Worm (Caenorhabditis elegans): ENCODE data around the gene AC3.5.

DNA sequence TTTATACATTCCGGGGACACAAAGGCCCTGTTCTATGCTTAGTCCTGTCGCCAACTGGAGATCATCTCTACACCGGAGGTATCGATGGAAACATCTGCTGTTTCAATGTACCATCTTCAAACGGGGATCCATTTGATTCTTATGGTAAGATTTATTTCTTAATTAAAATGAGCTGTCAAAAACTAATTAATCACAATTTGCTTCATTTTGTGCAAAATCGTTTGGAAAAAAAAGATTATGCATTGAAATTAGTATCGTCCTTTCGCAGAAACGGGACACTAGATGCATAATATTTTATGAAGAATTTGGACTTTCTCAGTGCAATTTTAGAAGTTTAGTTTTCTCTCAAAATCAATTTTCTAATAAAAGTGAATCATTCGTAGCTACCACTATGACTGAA lies 24.5 kb upstream of the AC3.5 start:
- TF ChIP-seq mef-2 (tag; optimal IDR thresholded peaks at IDR 0.05) (no peak), nhr-28 (tag; optimal IDR thresholded peaks at IDR 0.05) (no peak), efl-1 (optimal IDR thresholded peaks at IDR 0.05) (no peak), efl-1 (GFP tag; optimal IDR thresholded peaks at IDR 0.05 in 1 of 2) (no peak), elt-2 (tag; optimal IDR thresholded peaks at IDR 0.05) (no peak), fkh-10 (GFP tag; optimal IDR thresholded peaks at IDR 0.05) (no peak), nhr-71 (tag; optimal IDR thresholded peaks at IDR 0.05) (no peak), ama-1 (optimal IDR thresholded peaks at IDR 0.05) (no peak), mab-9 (GFP tag; IDR thresholded peaks at IDR 0.05) (no peak), nhr-19 (GFP tag; conservative IDR thresholded peaks at IDR 0.05) (no peak), zag-1 (tag; optimal IDR thresholded peaks at IDR 0.05) (no peak), alr-1 (tag; optimal IDR thresholded peaks at IDR 0.05; ENCODE audit: borderline replicate concordance) (no peak), xbp-1 (tag; optimal IDR thresholded peaks at IDR 0.05) (no peak)

All from whole organism, L1 larva.